Fruit fly (Drosophila melanogaster) whole organism: ENCODE results near the gene CG6753.

Experiments used
- CG8478 ChIP-seq: fragments of >200 bp; optimal IDR thresholded peaks from 2 replicates; lab custom pipeline; 2018; ENCODE audit warnings: inconsistent platforms
- Dll ChIP-seq: fragments of >200 bp; optimal IDR thresholded peaks from 2 replicates; lab custom pipeline; 2017
- pan ChIP-seq: fragments of >200 bp; optimal IDR thresholded peaks from 2 replicates; lab custom pipeline; 2017

DNA sequence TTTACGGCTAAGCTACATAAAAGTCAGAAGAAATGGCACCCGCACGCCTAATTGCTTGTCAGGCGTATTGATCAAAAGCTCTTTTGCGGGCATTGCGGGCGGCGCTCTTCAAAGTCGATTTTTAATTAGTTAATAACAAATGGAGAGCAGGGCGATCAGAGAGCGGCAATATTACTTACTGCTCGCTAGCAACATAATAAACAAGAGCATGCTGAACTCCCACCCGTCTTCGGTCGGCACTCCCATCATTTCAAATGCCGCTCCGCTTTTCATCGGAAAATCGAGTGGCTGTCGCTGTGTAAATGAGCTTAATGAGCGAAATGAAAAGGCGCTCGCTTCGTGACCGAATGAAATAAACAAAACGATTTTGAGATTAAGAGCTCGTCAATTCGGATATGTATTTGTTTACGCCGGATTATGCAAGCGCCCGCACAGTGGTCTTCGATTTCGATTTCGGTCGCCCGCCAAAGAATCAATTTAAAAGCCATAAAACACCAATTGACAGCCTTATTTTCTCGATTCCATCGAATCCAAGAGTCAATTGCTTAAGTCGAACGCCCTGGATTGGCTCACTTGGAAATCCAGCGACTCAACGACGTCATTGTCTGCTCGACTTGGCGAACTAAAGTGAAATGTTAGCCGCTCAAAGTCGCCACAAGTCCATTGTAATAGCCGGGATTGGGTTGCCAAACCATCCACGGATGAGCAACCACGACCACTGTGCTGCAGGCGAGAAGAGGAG, 11.4 kb upstream of the CG6753 start:
- TF ChIP-seq pan (lab: Kevin White, UChicago) (no peak), CG8478 (lab: Kevin White, UChicago) (no peak), Dll (no peak)
